Fruit fly (Drosophila melanogaster) whole organism, embryonic: Measurements from ENCODE around the gene CG32371.
A peak's percentile ranks its signal among the peaks of the same experiment; 100 is the strongest.

Experiments
- Awh ChIP-seq: fragments of 200-800 bp; sonication (Bioruptor generic); IDR thresholded peaks from 2 replicates; pipeline ENCODE4, ENCODE4 v1.3.6; 2022; ENCODE audit warnings: missing biosample characterization, missing genetic modification characterization
- Bgb ChIP-seq: fragments of 200-800 bp; sonication (Bioruptor generic); IDR thresholded peaks from 2 replicates; pipeline ENCODE4 v1.3.6; 2022; ENCODE audit warnings: missing biosample characterization, missing genetic modification characterization; ENCODE audit not compliant: partially characterized antibody
- CG12744 ChIP-seq: fragments of 200-800 bp; sonication (Bioruptor generic); optimal IDR thresholded peaks from 2 replicates; lab custom pipeline; 2016; ENCODE audit warnings: missing biosample characterization, missing genetic modification characterization
- CG14441 ChIP-seq: fragments of 200-800 bp; sonication (Bioruptor generic); IDR thresholded peaks from 2 replicates; pipeline ENCODE4 v1.3.6; 2022; ENCODE audit warnings: missing biosample characterization, missing genetic modification characterization
- CG16813 ChIP-seq: fragments of 200-800 bp; sonication (Bioruptor generic); IDR thresholded peaks from 3 replicates; pipeline ENCODE4 v1.3.6; 2022; ENCODE audit warnings: missing biosample characterization, missing genetic modification characterization; ENCODE audit not compliant: partially characterized antibody
- CG2129 ChIP-seq: fragments of 200-800 bp; sonication (Bioruptor generic); IDR thresholded peaks from 2 replicates; pipeline ENCODE4 v1.3.6; 2022; ENCODE audit warnings: missing biosample characterization, missing genetic modification characterization; ENCODE audit not compliant: partially characterized antibody
- CG4617 ChIP-seq: fragments of 200-800 bp; sonication (Bioruptor generic); optimal IDR thresholded peaks from 3 replicates; lab custom pipeline; 2016; ENCODE audit warnings: missing biosample characterization, missing genetic modification characterization, borderline replicate concordance
- CG4730 ChIP-seq: fragments of 200-800 bp; sonication (Bioruptor generic); IDR thresholded peaks from 2 replicates; pipeline ENCODE4 v1.3.6; 2022; ENCODE audit warnings: missing biosample characterization, missing genetic modification characterization
- CG6683 ChIP-seq: fragments of 200-800 bp; sonication (Bioruptor generic); optimal IDR thresholded peaks from 2 replicates; lab custom pipeline; 2017; ENCODE audit warnings: missing biosample characterization, mild to moderate bottlenecking, missing genetic modification characterization, missing genetic modification reagents
- CG8290 ChIP-seq, 3 experiments: fragments of 200-800 bp; sonication (Bioruptor generic); optimal IDR thresholded peaks; 2 replicates each; lab custom pipeline; 2016 to 2019; ENCODE audit warnings: missing biosample characterization in 3 of 3, missing genetic modification characterization in 3 of 3, mild to moderate bottlenecking in 2 of 3, moderate library complexity in 1 of 3
- CG8944 ChIP-seq: fragments of 200-800 bp; sonication (Bioruptor generic); optimal IDR thresholded peaks from 3 replicates; lab custom pipeline; 2016; ENCODE audit warnings: missing biosample characterization, missing genetic modification characterization
- CG9932 ChIP-seq: fragments of 200-800 bp; sonication (Bioruptor generic); IDR thresholded peaks from 2 replicates; pipeline ENCODE4 v1.3.6; 2022; ENCODE audit warnings: missing biosample characterization, missing genetic modification characterization
- Camta ChIP-seq: fragments of 200-800 bp; sonication (Bioruptor generic); optimal IDR thresholded peaks from 2 replicates; lab custom pipeline; 2016; ENCODE audit warnings: missing biosample characterization, missing genetic modification characterization
- Dad ChIP-seq: fragments of 200-800 bp; sonication (Bioruptor generic); optimal IDR thresholded peaks from 3 replicates; lab custom pipeline; 2016; ENCODE audit warnings: missing biosample characterization, missing genetic modification characterization
- Deaf1 ChIP-seq: fragments of 200-800 bp; optimal IDR thresholded peaks from 3 replicates; lab custom pipeline; 2019; ENCODE audit warnings: missing biosample characterization, mild to moderate bottlenecking, missing genetic modification characterization, moderate library complexity
- Dp ChIP-seq: fragments of 200-800 bp; sonication (Bioruptor generic); optimal IDR thresholded peaks from 2 replicates; lab custom pipeline; 2018; ENCODE audit warnings: missing biosample characterization, mild to moderate bottlenecking, missing genetic modification characterization, moderate library complexity
- E2f2 ChIP-seq: fragments of 200-800 bp; sonication (Bioruptor generic); IDR thresholded peaks from 2 replicates; pipeline ENCODE4 v1.3.6; 2022; ENCODE audit warnings: missing biosample characterization, missing genetic modification characterization
- HLH4C ChIP-seq: fragments of 200-800 bp; sonication (Bioruptor generic); IDR thresholded peaks from 3 replicates; pipeline ENCODE4 v1.3.6; 2022; ENCODE audit warnings: missing biosample characterization, missing genetic modification characterization; ENCODE audit not compliant: partially characterized antibody
- Hand ChIP-seq: fragments of 200-800 bp; sonication (Bioruptor generic); optimal IDR thresholded peaks from 2 replicates; lab custom pipeline; 2017; ENCODE audit warnings: mild to moderate bottlenecking, missing biosample characterization, missing genetic modification reagents, missing genetic modification characterization
- HmgZ ChIP-seq: fragments of 200-800 bp; sonication (Bioruptor generic); optimal IDR thresholded peaks from 2 replicates; lab custom pipeline; 2018; ENCODE audit warnings: missing biosample characterization, mild to moderate bottlenecking, missing genetic modification characterization
- Hmr ChIP-seq: fragments of 200-800 bp; sonication (Bioruptor generic); optimal IDR thresholded peaks from 3 replicates; lab custom pipeline; 2017; ENCODE audit warnings: mild to moderate bottlenecking, missing biosample characterization, missing genetic modification reagents, missing genetic modification characterization
- Hr78 ChIP-seq, 2 experiments: fragments of 200-800 bp in 1 of 2; fragments of >200 bp in 1 of 2; sonication (Bioruptor generic) in 1 of 2; optimal IDR thresholded peaks; 2 replicates each; lab custom pipeline; 2017 to 2019; ENCODE audit warnings: missing biosample characterization in 2 of 2, missing genetic modification characterization in 2 of 2, mild to moderate bottlenecking in 1 of 2, moderate library complexity in 1 of 2
- Lhr ChIP-seq: fragments of 200-800 bp; sonication (Bioruptor generic); optimal IDR thresholded peaks from 3 replicates; lab custom pipeline; 2017; ENCODE audit warnings: mild to moderate bottlenecking, missing biosample characterization, missing genetic modification reagents, missing genetic modification characterization
- MBD-R2 ChIP-seq: fragments of 200-800 bp; sonication (Bioruptor generic); IDR thresholded peaks from 2 replicates; pipeline ENCODE4 v1.3.6; 2022; ENCODE audit warnings: missing biosample characterization, missing genetic modification characterization
- PHDP ChIP-seq: fragments of 200-800 bp; sonication (Bioruptor generic); optimal IDR thresholded peaks from 3 replicates; lab custom pipeline; 2018; ENCODE audit warnings: missing biosample characterization, mild to moderate bottlenecking, missing genetic modification characterization, moderate library complexity
- Rfx ChIP-seq: fragments of 200-800 bp; sonication (Bioruptor generic); IDR thresholded peaks from 2 replicates; pipeline ENCODE4 v1.3.6; 2022; ENCODE audit warnings: missing biosample characterization, missing genetic modification characterization
- Sry-δ ChIP-seq: fragments of 200-800 bp; sonication (Bioruptor generic); optimal IDR thresholded peaks from 2 replicates; lab custom pipeline; 2016; ENCODE audit warnings: missing biosample characterization, missing genetic modification characterization
- TFAM ChIP-seq: fragments of 200-800 bp; sonication (Bioruptor generic); optimal IDR thresholded peaks from 2 replicates; lab custom pipeline; 2017; ENCODE audit warnings: missing biosample characterization, missing genetic modification characterization, inconsistent platforms
- ac ChIP-seq: fragments of 200-800 bp; sonication (Bioruptor generic); optimal IDR thresholded peaks from 3 replicates; lab custom pipeline; 2017; ENCODE audit warnings: missing biosample characterization, mild to moderate bottlenecking, missing genetic modification characterization
- ato ChIP-seq: fragments of 200-800 bp; sonication (Bioruptor generic); IDR thresholded peaks from 2 replicates; pipeline ENCODE4 v1.3.6; 2022; ENCODE audit warnings: missing biosample characterization, missing genetic modification characterization; ENCODE audit not compliant: partially characterized antibody
- bsh ChIP-seq, 2 experiments: fragments of 200-800 bp; sonication (Bioruptor generic); optimal IDR thresholded peaks; 2 replicates each; lab custom pipeline; 2017 to 2018; ENCODE audit warnings: mild to moderate bottlenecking in 2 of 2, missing biosample characterization in 2 of 2, missing genetic modification characterization in 2 of 2, moderate library complexity in 1 of 2
- corto ChIP-seq: fragments of 200-800 bp; sonication (Bioruptor generic); optimal IDR thresholded peaks from 2 replicates; lab custom pipeline; 2016; ENCODE audit warnings: missing biosample characterization, mild to moderate bottlenecking, missing genetic modification characterization, moderate library complexity
- en ChIP-seq: fragments of 200-800 bp; sonication (Bioruptor generic); optimal IDR thresholded peaks from 2 replicates; lab custom pipeline; 2016; ENCODE audit warnings: missing biosample characterization, missing genetic modification characterization
- fd102C ChIP-seq: fragments of 200-800 bp; sonication (Bioruptor generic); optimal IDR thresholded peaks from 2 replicates; lab custom pipeline; 2018; ENCODE audit warnings: missing biosample characterization, mild to moderate bottlenecking, missing genetic modification characterization, moderate library complexity
- fd3F ChIP-seq: fragments of 200-800 bp; sonication (Bioruptor generic); optimal IDR thresholded peaks from 2 replicates; lab custom pipeline; 2018; ENCODE audit warnings: missing biosample characterization, mild to moderate bottlenecking, missing genetic modification characterization, moderate library complexity
- fu2 ChIP-seq: fragments of 200-800 bp; sonication (Bioruptor generic); optimal IDR thresholded peaks from 2 replicates; lab custom pipeline; 2016; ENCODE audit warnings: missing biosample characterization, missing genetic modification characterization
- gce ChIP-seq: fragments of 200-800 bp; sonication (Bioruptor generic); IDR thresholded peaks from 3 replicates; pipeline ENCODE4 v1.3.6; 2022; ENCODE audit warnings: missing biosample characterization, missing genetic modification characterization
- gcm ChIP-seq: fragments of 200-800 bp; sonication (Bioruptor generic); optimal IDR thresholded peaks from 2 replicates; lab custom pipeline; 2019; ENCODE audit warnings: missing biosample characterization, mild to moderate bottlenecking, missing genetic modification characterization, moderate library complexity
- hb ChIP-seq: fragments of 200-800 bp; sonication (Bioruptor generic); IDR thresholded peaks from 3 replicates; pipeline ENCODE4 v1.3.6; 2022; ENCODE audit warnings: missing biosample characterization, missing genetic modification characterization; ENCODE audit not compliant: partially characterized antibody
- insv ChIP-seq, 2 experiments: fragments of 200-800 bp; sonication (Bioruptor generic); optimal IDR thresholded peaks; 3 replicates each; lab custom pipeline; 2016 to 2018; ENCODE audit warnings: missing biosample characterization in 2 of 2, missing genetic modification characterization in 2 of 2
- inv ChIP-seq: fragments of 200-800 bp; sonication (Bioruptor generic); IDR thresholded peaks from 2 replicates; pipeline ENCODE4 v1.3.6; 2022; ENCODE audit warnings: missing biosample characterization, missing genetic modification characterization; ENCODE audit not compliant: partially characterized antibody
- ken ChIP-seq: fragments of 200-800 bp; sonication (Bioruptor generic); IDR thresholded peaks from 3 replicates; pipeline ENCODE4 v1.3.6; 2022; ENCODE audit warnings: missing biosample characterization, missing genetic modification characterization
- knrl ChIP-seq: fragments of 200-800 bp; sonication (Bioruptor generic); IDR thresholded peaks from 3 replicates; pipeline ENCODE4 v1.3.6; 2022; ENCODE audit warnings: missing biosample characterization, missing genetic modification characterization; ENCODE audit not compliant: partially characterized antibody
- nmo ChIP-seq: fragments of 200-800 bp; sonication (Bioruptor generic); optimal IDR thresholded peaks from 2 replicates; lab custom pipeline; 2018; ENCODE audit warnings: missing biosample characterization, mild to moderate bottlenecking, missing genetic modification characterization, moderate library complexity
- schlank ChIP-seq: fragments of 200-800 bp; sonication (Bioruptor generic); optimal IDR thresholded peaks from 2 replicates; lab custom pipeline; 2018; ENCODE audit warnings: missing biosample characterization, mild to moderate bottlenecking, missing genetic modification characterization
- sd ChIP-seq: fragments of 200-800 bp; sonication (Bioruptor generic); optimal IDR thresholded peaks from 3 replicates; lab custom pipeline; 2018; ENCODE audit warnings: missing biosample characterization, mild to moderate bottlenecking, missing genetic modification characterization, moderate library complexity
- sr ChIP-seq: fragments of 200-800 bp; sonication (Bioruptor generic); IDR thresholded peaks from 3 replicates; pipeline ENCODE4 v1.3.6; 2022; ENCODE audit warnings: missing biosample characterization, missing genetic modification characterization
- stwl ChIP-seq: fragments of 200-800 bp; sonication (Bioruptor generic); optimal IDR thresholded peaks from 3 replicates; lab custom pipeline; 2018; ENCODE audit warnings: missing biosample characterization, mild to moderate bottlenecking, missing genetic modification characterization, moderate library complexity
- unc-4 ChIP-seq: fragments of 200-800 bp; sonication (Bioruptor generic); IDR thresholded peaks from 2 replicates; pipeline ENCODE4 v1.3.6; 2022; ENCODE audit warnings: missing biosample characterization, missing genetic modification characterization; ENCODE audit not compliant: partially characterized antibody

The CG32371 gene

dm6 chr3L:7726285-7726684 is 41.9 kb downstream of the CG32371 start, which contains the start of gene CG7457 (continued):
- TF ChIP-seq CG14441 (GFP tag; lab: Robert Waterston, UW) (no peak), inv (peak; percentile 88), CG8290 (GFP tag; optimal IDR thresholded peaks at IDR 0.05; lab: Kevin White, UChicago) (peak; percentile 5), CG8290 (tag; optimal IDR thresholded peaks at IDR 0.05; lab: Kevin White, UChicago) (peak; percentile 28 to 75), CG4730 (GFP tag; lab: Robert Waterston, UW) (no peak), ken (no peak), Rfx (GFP tag; lab: Robert Waterston, UW) (0 out of 2 replicates have a peak, but pooled peaks have one; percentile 23), Camta (GFP tag; lab: Kevin White, UChicago) (no peak), Bgb (GFP tag; lab: Robert Waterston, UW) (peak; percentile 97), unc-4 (GFP tag; lab: Robert Waterston, UW) (peak; percentile 94), Awh (no peak), fd3F (no peak), nmo (GFP tag; lab: Kevin White, UChicago) (peak; percentile 32), Deaf1 (no peak), CG9932 (GFP tag; lab: Robert Waterston, UW) (peak; percentile 25; the same call in 1 of the 2 replicates), knrl (GFP tag; lab: Robert Waterston, UW) (peak; percentile 94), Hmr (peak; percentile 5), bsh (GFP tag; optimal IDR thresholded peaks at IDR 0.05; lab: Kevin White, UChicago) (no peak), Sry-δ (peak; percentile 76), Hand (GFP tag; lab: Kevin White, UChicago) (no peak), E2f2 (GFP tag; lab: Robert Waterston, UW) (peak; percentile 70), HLH4C (peak; percentile 90), CG8944 (GFP tag; lab: Kevin White, UChicago) (no peak), ato (peak; percentile 90), Dp (GFP tag; lab: Kevin White, UChicago) (peak; percentile 62), CG2129 (peak; percentile 81; the same call in 1 of the 2 replicates), fd102C (no peak), gce (GFP tag; lab: Robert Waterston, UW) (no peak), CG4617 (GFP tag; lab: Kevin White, UChicago) (peak; percentile 36), ac (GFP tag; lab: Kevin White, UChicago) (no peak), HmgZ (no peak), corto (no peak), Hr78 (GFP tag; optimal IDR thresholded peaks at IDR 0.05; lab: Kevin White, UChicago) (no peak), Lhr (GFP tag; lab: Kevin White, UChicago) (peak; percentile 28), MBD-R2 (GFP tag; lab: Robert Waterston, UW) (peak; percentile 85), stwl (tag; lab: Kevin White, UChicago) (peak; percentile 95), gcm (GFP tag; lab: Kevin White, UChicago) (no peak), sr (GFP tag; lab: Robert Waterston, UW) (no peak), hb (GFP tag; lab: Robert Waterston, UW) (peak; percentile 90), TFAM (GFP tag; lab: Kevin White, UChicago) (no peak), PHDP (no peak), Dad (GFP tag; lab: Kevin White, UChicago) (no peak), schlank (tag; lab: Kevin White, UChicago) (no peak), fu2 (GFP tag; lab: Kevin White, UChicago) (no peak), en (no peak), CG16813 (peak; percentile 95), CG6683 (no peak), sd (tag; lab: Kevin White, UChicago) (peak; percentile 73), insv (GFP tag; optimal IDR thresholded peaks at IDR 0.05; lab: Kevin White, UChicago) (no peak), CG12744 (GFP tag; lab: Kevin White, UChicago) (no peak)
